Fruit fly (Drosophila melanogaster): ENCODE measurements around the gene daed.

dm6 chr2L:2206066-2206465 lies 10.0 kb downstream of the daed start, which contains the start of gene CG31668:
- TF ChIP-seq Crg-1 (GFP tag; optimal IDR thresholded peaks at IDR 0.05) (no peak), CG7101 (tag; optimal IDR thresholded peaks at IDR 0.05) (no peak), kay (GFP tag; ENCODE audit: borderline replicate concordance) (no peak), CG7045 (GFP tag; optimal IDR thresholded peaks at IDR 0.05) (no peak)

All from whole organism, adult.